Worm (Caenorhabditis elegans) whole organism, L4 larva: ENCODE data around the gene T09F3.4.

ENCODE experiments used
- F26F4.8 ChIP-seq: fragments of 200-800 bp; sonication (Bioruptor generic); conservative IDR thresholded peaks from 2 replicates; pipeline ENCODE4 v1.3.6; 2022; ENCODE audit warnings: missing genetic modification characterization, missing compliant biosample characterization
- dve-1 ChIP-seq: sonication (generic microtip); optimal IDR thresholded peaks from 2 replicates; lab custom pipeline; 2017; ENCODE audit warnings: antibody characterized with exemption, mild to moderate bottlenecking, missing genetic modification characterization, missing compliant biosample characterization; ENCODE audit not compliant: insufficient read depth
- nhr-11 ChIP-seq: fragments of 150-350 bp; optimal IDR thresholded peaks from 2 replicates; lab custom pipeline; 2014; ENCODE audit warnings: missing biosample characterization, missing genetic modification characterization
- nhr-6 ChIP-seq: fragments of 150-350 bp; optimal IDR thresholded peaks from 2 replicates; lab custom pipeline; 2014; ENCODE audit warnings: missing biosample characterization, missing genetic modification characterization
- unc-62 ChIP-seq, 3 experiments: fragments of 150-350 bp in 1 of 3; sonication (generic microtip); optimal IDR thresholded peaks in 2 of 3; peaks in 1 of 3; 1 replicate in 1 of 3; 2 replicates in 2 of 3; lab custom pipeline; 2014 to 2017; ENCODE audit warnings: missing biosample characterization in 3 of 3, missing genetic modification characterization in 3 of 3, missing genetic modification reagents in 3 of 3, missing genotype in 1 of 3
- zip-11 ChIP-seq: fragments of 200-800 bp; sonication (Bioruptor generic); IDR thresholded peaks from 2 replicates; pipeline ENCODE4 v1.3.6; 2022; ENCODE audit warnings: missing genetic modification characterization, missing compliant biosample characterization

DNA sequence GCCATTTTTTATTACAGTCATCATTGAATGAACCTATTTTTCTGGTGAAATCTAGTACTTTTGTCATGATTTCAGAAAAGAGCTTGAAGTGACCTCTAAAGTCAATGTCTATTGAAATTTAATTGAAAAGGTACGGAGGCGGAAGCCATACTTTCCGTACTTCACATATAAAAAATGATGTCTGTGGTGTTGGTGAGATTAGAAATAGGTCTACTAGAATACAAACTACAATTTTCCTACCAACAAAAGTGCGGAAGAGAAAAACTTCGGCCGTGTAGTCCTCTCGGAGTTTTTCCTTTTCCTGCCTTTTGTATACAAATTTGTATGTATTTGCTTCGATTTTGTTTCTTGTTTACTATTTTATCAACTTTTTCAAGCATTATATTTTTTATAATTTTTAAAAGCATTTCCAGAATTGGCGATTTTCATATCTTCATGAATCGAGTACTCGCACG, at the start of gene T09F3.4:
- TF ChIP-seq unc-62 (GFP tag; optimal IDR thresholded peaks at IDR 0.05 in 1 of 2; lab: Kevin White, UChicago): peak in 1 of 2 experiments; percentile 25
- no peak for TF ChIP-seq unc-62 (tag; optimal IDR thresholded peaks at IDR 0.05; lab: Kevin White, UChicago)
- no peak for TF ChIP-seq zip-11 (GFP tag; lab: Robert Waterston, UW)
- TF ChIP-seq nhr-6 (tag; lab: Kevin White, UChicago): peak; percentile 64
- no peak for TF ChIP-seq F26F4.8 (GFP tag; lab: Robert Waterston, UW)
- TF ChIP-seq nhr-11 (tag; lab: Kevin White, UChicago): no peak
- peak; percentile 67 for TF ChIP-seq dve-1 (tag; lab: Kevin White, UChicago)
